Worm (Caenorhabditis elegans) whole organism, late embryonic: ENCODE measurements around the gene hda-10.

Source experiments
- ceh-9 ChIP-seq: sonication (generic microtip); optimal IDR thresholded peaks from 2 replicates; lab custom pipeline; 2016; ENCODE audit warnings: mild to moderate bottlenecking, missing genetic modification characterization, inconsistent platforms, missing compliant biosample characterization
- elt-4 ChIP-seq: sonication (generic microtip); optimal IDR thresholded peaks from 2 replicates; lab custom pipeline; 2016; ENCODE audit warnings: missing genetic modification characterization, missing compliant biosample characterization

DNA sequence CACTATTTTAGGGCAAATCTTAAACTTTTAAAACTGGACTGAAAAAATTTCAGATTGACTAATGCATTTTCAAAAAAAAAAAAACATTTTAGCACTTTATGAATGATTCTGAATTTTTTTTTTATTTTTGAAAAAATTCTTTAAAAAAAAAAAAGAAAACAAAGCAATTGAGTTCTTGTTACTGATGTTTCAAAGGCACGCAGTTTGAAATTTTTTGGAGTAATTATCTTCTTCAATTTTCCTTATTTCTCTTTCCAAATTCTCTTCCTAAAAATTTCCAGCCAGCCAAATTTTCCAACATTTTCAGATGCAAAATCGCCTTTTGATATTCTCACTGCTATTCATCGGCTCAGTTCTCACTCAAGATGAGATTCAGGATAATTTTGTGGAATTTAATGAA is 30.5 kb upstream of the hda-10 start, which contains the start of gene F08G2.8:
- TF ChIP-seq elt-4 (tag; lab: Kevin White, UChicago) = no peak
- TF ChIP-seq ceh-9 (tag; lab: Kevin White, UChicago) = no peak
